Worm (Caenorhabditis elegans): ENCODE results near the gene ZK816.1.

ZK816.1 gene

ce11 chrX:3347904-3348441, 3.5 kb upstream of the ZK816.1 start, which contains the start of gene ZK816.3 (continued):
- peak; percentile 32; the same call in 1 of the 2 replicates for TF ChIP-seq T26A8.4 (GFP tag; IDR thresholded peaks at IDR 0.05)
- TF ChIP-seq skn-1 (tag; optimal IDR thresholded peaks at IDR 0.05) = no peak
- TF ChIP-seq madf-5 (GFP tag; IDR thresholded peaks at IDR 0.05) = 0 out of 4 replicates have a peak, but pooled peaks of 1 of the 2 experiments have one; percentile 15
- TF ChIP-seq F37D6.2 (tag; optimal IDR thresholded peaks at IDR 0.05) = no peak
- TF ChIP-seq egl-43 (GFP tag; IDR thresholded peaks at IDR 0.05) = peak; percentile 85
- TF ChIP-seq daf-12 (tag; optimal IDR thresholded peaks at IDR 0.05) = no peak
- peak in 1 of 2 experiments; percentile 20 for TF ChIP-seq daf-16 (GFP tag; optimal IDR thresholded peaks at IDR 0.05)
- TF ChIP-seq daf-16 (tag; optimal IDR thresholded peaks at IDR 0.05) = peak; percentile 51
- peak; percentile 13 for TF ChIP-seq hlh-30 (tag; optimal IDR thresholded peaks at IDR 0.05; ENCODE audit: insufficient read depth)
- peak; percentile 40 for TF ChIP-seq mep-1 (tag; optimal IDR thresholded peaks at IDR 0.05)
- no peak for TF ChIP-seq ZK337.2 (GFP tag; IDR thresholded peaks at IDR 0.05)
- TF ChIP-seq cey-2 (tag; optimal IDR thresholded peaks at IDR 0.05; ENCODE audit: borderline replicate concordance, insufficient read depth) = no peak
- no peak for TF ChIP-seq spr-3 (GFP tag; optimal IDR thresholded peaks at IDR 0.05)
- no peak for TF ChIP-seq unc-39 (tag; optimal IDR thresholded peaks at IDR 0.05)
- no peak for TF ChIP-seq nhr-25 (tag; optimal IDR thresholded peaks at IDR 0.05; ENCODE audit: borderline replicate concordance, insufficient read depth)
- no peak for TF ChIP-seq nhr-11 (tag; optimal IDR thresholded peaks at IDR 0.05)
- no peak for TF ChIP-seq attf-4 (tag; optimal IDR thresholded peaks at IDR 0.05)
- TF ChIP-seq gei-8 (GFP tag; optimal IDR thresholded peaks at IDR 0.05) = no peak
- no peak for TF ChIP-seq daf-19 (GFP tag; conservative IDR thresholded peaks at IDR 0.05)
- TF ChIP-seq ZK546.5 (tag; optimal IDR thresholded peaks at IDR 0.05) = no peak
- TF ChIP-seq daf-8 (GFP tag; IDR thresholded peaks at IDR 0.05) = no peak
- TF ChIP-seq fos-1 (tag; optimal IDR thresholded peaks at IDR 0.05) = no peak
- peak in 1 of 2 experiments; percentile 9 for TF ChIP-seq unc-62 (GFP tag; optimal IDR thresholded peaks at IDR 0.05 in 1 of 2)
- no peak for TF ChIP-seq unc-62 (tag; optimal IDR thresholded peaks at IDR 0.05)
- TF ChIP-seq nhr-48 (tag; optimal IDR thresholded peaks at IDR 0.05) = no peak
- TF ChIP-seq nhr-237 (tag; optimal IDR thresholded peaks at IDR 0.05) = no peak
- no peak for TF ChIP-seq ceh-82 (tag; optimal IDR thresholded peaks at IDR 0.05)
- TF ChIP-seq dpl-1 (GFP tag; optimal IDR thresholded peaks at IDR 0.05) = no peak
- no peak for TF ChIP-seq lsy-2 (tag; optimal IDR thresholded peaks at IDR 0.05)
- TF ChIP-seq nhr-28 (tag; optimal IDR thresholded peaks at IDR 0.05) = no peak
- TF ChIP-seq mxl-2 (GFP tag; conservative IDR thresholded peaks at IDR 0.05) = no peak
- peak; percentile 66 for TF ChIP-seq lin-38 (GFP tag; IDR thresholded peaks at IDR 0.05)
- peak; percentile 5 for TF ChIP-seq Y5F2A.4 (GFP tag; optimal IDR thresholded peaks at IDR 0.05)
- no peak for TF ChIP-seq nhr-77 (tag; optimal IDR thresholded peaks at IDR 0.05)
- peak; percentile 45 for TF ChIP-seq dve-1 (tag; optimal IDR thresholded peaks at IDR 0.05; ENCODE audit: insufficient read depth)
- TF ChIP-seq lin-13 (GFP tag; optimal IDR thresholded peaks at IDR 0.05) = no peak
- no peak for TF ChIP-seq snpc-4 (tag; optimal IDR thresholded peaks at IDR 0.05)
- no peak for TF ChIP-seq egl-27 (tag; optimal IDR thresholded peaks at IDR 0.05)
- TF ChIP-seq F49E8.2 (tag; optimal IDR thresholded peaks at IDR 0.05; ENCODE audit: borderline replicate concordance) = no peak
- TF ChIP-seq zip-11 (GFP tag; IDR thresholded peaks at IDR 0.05) = 0 out of 2 replicates have a peak, but pooled peaks have one; percentile 21
- peak; percentile 80 for TF ChIP-seq lim-7 (GFP tag; IDR thresholded peaks at IDR 0.05)
- 0 out of 2 replicates have a peak, but pooled peaks have one; percentile 26 for TF ChIP-seq lin-1 (GFP tag; IDR thresholded peaks at IDR 0.05)
- TF ChIP-seq vab-7 (GFP tag; IDR thresholded peaks at IDR 0.05) = peak; percentile 73
- TF ChIP-seq nhr-42 (GFP tag; IDR thresholded peaks at IDR 0.05) = 0 out of 2 replicates have a peak, but pooled peaks have one; percentile 21
- TF ChIP-seq arid-1 (GFP tag; conservative IDR thresholded peaks at IDR 0.05) = 0 out of 2 replicates have a peak, but pooled peaks have one; percentile 43
- no peak for TF ChIP-seq ztf-7 (tag; optimal IDR thresholded peaks at IDR 0.05)
- no peak for TF ChIP-seq aly-2 (tag; optimal IDR thresholded peaks at IDR 0.05)
- TF ChIP-seq F26F4.8 (GFP tag; conservative IDR thresholded peaks at IDR 0.05) = 0 out of 2 replicates have a peak, but pooled peaks have one; percentile 37
- no peak for TF ChIP-seq fkh-10 (GFP tag; optimal IDR thresholded peaks at IDR 0.05)
- no peak for TF ChIP-seq zag-1 (tag; optimal IDR thresholded peaks at IDR 0.05)
- TF ChIP-seq ceh-62 (tag; optimal IDR thresholded peaks at IDR 0.05) = no peak
